Worm (Caenorhabditis elegans) whole organism, L4 larva: ENCODE results near the gene R09D1.14.

Experiments used
- ceh-82 ChIP-seq: sonication (generic microtip); optimal IDR thresholded peaks from 2 replicates; lab custom pipeline; 2017; ENCODE audit warnings: missing biosample characterization, missing genetic modification characterization
- egl-27 ChIP-seq: sonication (generic microtip); optimal IDR thresholded peaks from 3 replicates; lab custom pipeline; 2017; ENCODE audit warnings: missing biosample characterization, missing genetic modification reagents, missing genetic modification characterization
- lin-13 ChIP-seq: fragments of 150-350 bp; optimal IDR thresholded peaks from 2 replicates; lab custom pipeline; 2014; ENCODE audit warnings: missing biosample characterization, missing genetic modification reagents, missing genetic modification characterization
- nhr-28 ChIP-seq: fragments of 150-350 bp; optimal IDR thresholded peaks from 2 replicates; lab custom pipeline; 2014; ENCODE audit warnings: missing biosample characterization, missing genetic modification characterization
- zfp-2 ChIP-seq: sonication (generic microtip); optimal IDR thresholded peaks from 2 replicates; lab custom pipeline; 2016; ENCODE audit warnings: mild to moderate bottlenecking, missing genetic modification characterization, missing compliant biosample characterization

DNA sequence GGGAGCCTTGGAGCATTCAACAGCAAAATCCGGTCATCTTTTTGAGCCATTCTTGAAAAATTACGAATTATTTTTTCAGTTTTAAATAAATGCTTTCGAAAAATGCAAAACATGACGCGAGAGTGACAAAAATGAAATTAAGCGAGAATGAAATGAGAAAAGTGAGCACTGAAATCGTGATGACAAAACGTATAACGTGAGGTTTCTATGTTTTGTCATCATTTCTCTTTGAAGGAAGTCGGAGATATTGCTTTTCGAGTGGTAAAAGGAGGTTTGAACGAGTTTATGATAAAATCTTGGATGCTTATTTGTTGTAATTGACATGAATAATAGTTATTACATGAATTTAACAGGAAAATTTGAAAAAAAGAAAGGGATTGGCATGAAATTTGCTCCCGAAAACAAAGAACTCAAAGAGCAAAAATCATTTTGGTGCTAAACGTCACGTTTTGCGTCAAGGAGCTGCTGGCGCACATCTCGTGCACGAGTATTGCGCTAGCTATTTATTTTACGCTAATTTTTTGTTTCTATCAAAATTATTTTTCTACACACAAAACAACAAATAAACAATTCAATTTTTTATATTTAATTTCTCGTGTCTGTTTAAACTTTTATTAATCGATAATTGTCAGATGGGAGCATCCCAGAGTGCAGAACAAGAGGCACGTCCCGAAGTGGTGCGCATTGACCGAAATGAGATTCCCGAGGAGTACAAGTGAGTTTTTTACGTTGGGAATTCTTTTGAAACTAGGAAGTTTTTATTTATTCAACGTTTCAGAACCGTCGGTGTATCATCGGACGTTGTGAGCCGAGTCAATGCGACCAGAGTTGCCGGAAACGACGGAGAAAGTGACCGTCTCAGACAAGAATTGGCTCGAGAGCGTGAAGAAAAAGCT, 42.7 kb downstream of the R09D1.14 start, which contains the start of the genes gss-1 and chch-3:
- TF ChIP-seq ceh-82 (tag; lab: Kevin White, UChicago) = no peak
- no peak for TF ChIP-seq egl-27 (tag; lab: Kevin White, UChicago)
- peak; percentile 20 for TF ChIP-seq nhr-28 (tag; lab: Kevin White, UChicago)
- TF ChIP-seq zfp-2 (tag; lab: Kevin White, UChicago) = no peak
- no peak for TF ChIP-seq lin-13 (GFP tag; lab: Kevin White, UChicago)
